Fruit fly (Drosophila melanogaster) whole organism, embryonic: ENCODE data around the gene CG14219.

Experiments
- CG15269 ChIP-seq: fragments of 200-800 bp; sonication (Bioruptor generic); optimal IDR thresholded peaks from 2 replicates; lab custom pipeline; 2018; ENCODE audit warnings: missing biosample characterization, mild to moderate bottlenecking, missing genetic modification characterization, moderate library complexity
- CG6791 ChIP-seq: fragments of 200-800 bp; sonication (Bioruptor generic); IDR thresholded peaks from 3 replicates; pipeline ENCODE4 v1.3.6; 2022; ENCODE audit warnings: missing biosample characterization, missing genetic modification characterization; ENCODE audit not compliant: partially characterized antibody
- E2f1 ChIP-seq: fragments of 200-800 bp; sonication (Bioruptor generic); IDR thresholded peaks from 2 replicates; pipeline ENCODE4 v1.3.6; 2022; ENCODE audit warnings: missing biosample characterization, missing genetic modification characterization
- Hr78 ChIP-seq, 2 experiments: fragments of 200-800 bp in 1 of 2; fragments of >200 bp in 1 of 2; sonication (Bioruptor generic) in 1 of 2; optimal IDR thresholded peaks; 2 replicates each; lab custom pipeline; 2017 to 2019; ENCODE audit warnings: missing biosample characterization in 2 of 2, missing genetic modification characterization in 2 of 2, mild to moderate bottlenecking in 1 of 2, moderate library complexity in 1 of 2
- crc ChIP-seq: fragments of 200-800 bp; sonication (Bioruptor generic); optimal IDR thresholded peaks from 2 replicates; lab custom pipeline; 2016; ENCODE audit warnings: missing biosample characterization, missing genetic modification characterization

DNA sequence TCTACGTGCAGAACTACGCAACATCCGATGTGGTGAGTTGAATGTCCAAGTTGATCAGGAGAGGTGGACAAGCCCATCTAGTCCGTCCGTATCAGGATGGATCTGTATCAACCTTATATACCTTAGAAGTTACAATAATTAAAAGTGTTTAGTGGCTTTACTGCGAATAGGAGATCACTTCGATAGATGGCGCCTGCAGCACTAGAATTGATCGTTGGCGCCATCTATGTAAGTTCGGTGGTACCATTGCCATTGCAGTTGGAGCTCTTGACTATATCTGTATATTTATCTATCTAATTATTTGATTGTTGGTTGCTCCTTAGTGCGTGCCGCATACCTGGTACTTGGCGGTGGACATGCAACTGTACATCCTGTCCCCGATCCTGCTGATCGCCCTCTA is 4.8 kb downstream of the CG14219 start:
- TF ChIP-seq CG6791 (GFP tag; lab: Robert Waterston, UW): no peak
- TF ChIP-seq crc: no peak
- TF ChIP-seq CG15269 (tag; lab: Kevin White, UChicago): no peak
- TF ChIP-seq Hr78 (GFP tag; optimal IDR thresholded peaks at IDR 0.05; lab: Kevin White, UChicago): no peak
- no peak for TF ChIP-seq E2f1 (GFP tag; lab: Robert Waterston, UW)
